Worm (Caenorhabditis elegans): ENCODE measurements around the gene chdh-1.

Gene chdh-1

DNA sequence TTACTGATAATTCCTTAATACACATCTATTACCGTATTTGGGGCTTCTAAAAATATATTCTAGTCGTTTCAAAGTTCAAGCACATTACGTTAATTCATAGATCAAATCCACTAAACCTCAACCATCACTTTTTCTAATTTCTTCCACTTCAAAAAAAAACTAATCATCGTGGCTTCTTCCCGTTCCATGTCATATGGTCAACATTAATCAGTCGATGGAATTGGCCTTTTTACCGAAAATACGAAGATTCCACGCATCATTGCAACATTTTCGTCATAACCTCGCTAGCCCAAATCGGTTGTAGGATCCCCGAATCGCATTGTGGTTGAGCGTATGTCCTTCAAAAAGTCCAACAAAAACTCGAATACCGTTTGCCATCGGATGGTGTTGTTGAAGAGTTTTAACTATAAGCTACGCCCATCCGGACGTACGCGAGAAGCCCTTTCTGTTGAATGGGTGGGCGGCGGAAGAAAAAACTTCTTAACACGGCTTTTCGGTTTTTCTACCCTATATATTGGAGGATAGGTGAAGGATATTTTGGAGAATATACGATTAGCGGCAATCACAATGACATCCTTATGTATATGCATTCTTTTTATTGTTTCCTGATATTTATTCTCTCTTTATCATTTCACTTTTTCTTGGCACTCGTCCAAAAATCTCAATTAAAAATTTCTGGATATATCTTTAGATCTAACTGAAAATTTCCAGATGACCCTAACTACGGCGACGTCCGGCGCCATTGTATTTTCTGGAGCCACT lies 33.8 kb upstream of the chdh-1 start, which contains the start of gene rol-6:
Gene rol-6, plus strand, starts transcription at position 712 of the 762 bp plus-strand sequence.
- TF ChIP-seq lin-39 (tag; optimal IDR thresholded peaks at IDR 0.05) (no peak), sea-2 (GFP tag; optimal IDR thresholded peaks at IDR 0.05) (no peak), nhr-11 (tag; optimal IDR thresholded peaks at IDR 0.05) (no peak), ztf-4 (tag; optimal IDR thresholded peaks at IDR 0.05) (no peak), aly-2 (tag; optimal IDR thresholded peaks at IDR 0.05) (no peak), nhr-43 (tag; optimal IDR thresholded peaks at IDR 0.05; ENCODE audit: poor library complexity, severe bottlenecking) (peak; percentile 68)

DNA sequence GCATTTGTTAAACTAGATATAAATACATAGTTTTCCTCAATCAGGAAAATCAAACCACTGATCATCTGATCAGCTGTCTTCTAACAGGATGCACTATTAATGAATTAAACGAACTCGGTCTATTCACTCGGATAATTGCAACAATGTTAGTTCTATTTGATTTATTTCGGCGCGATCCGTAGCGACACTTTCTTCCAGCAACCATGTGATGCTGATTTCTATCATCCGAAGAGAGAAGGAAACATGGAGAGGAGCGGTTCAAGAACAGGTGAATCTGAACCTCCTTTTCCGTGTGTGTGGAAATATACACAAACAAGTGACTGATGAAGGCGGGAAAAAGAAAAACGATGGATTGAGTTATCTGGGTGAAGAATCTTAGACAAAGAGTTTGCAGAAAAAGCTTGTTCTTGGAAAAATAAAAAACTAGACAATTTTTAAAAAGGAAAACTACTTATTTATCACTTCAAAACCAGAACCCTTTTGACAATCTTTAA lies 33.1 kb upstream of the chdh-1 start:
- TF ChIP-seq nhr-43 (tag; optimal IDR thresholded peaks at IDR 0.05; ENCODE audit: poor library complexity, severe bottlenecking): peak; percentile 53
- TF ChIP-seq sea-2 (GFP tag; optimal IDR thresholded peaks at IDR 0.05): no peak
- no peak for TF ChIP-seq nhr-12 (tag; optimal IDR thresholded peaks at IDR 0.05)
- TF ChIP-seq elt-1 (tag; optimal IDR thresholded peaks at IDR 0.05): peak; percentile 37
- no peak for TF ChIP-seq aly-2 (tag; optimal IDR thresholded peaks at IDR 0.05)
- TF ChIP-seq elt-2 (tag; optimal IDR thresholded peaks at IDR 0.05): no peak
- no peak for TF ChIP-seq ama-1 (optimal IDR thresholded peaks at IDR 0.05)
- TF ChIP-seq pqm-1 (tag; optimal IDR thresholded peaks at IDR 0.05): no peak
- no peak for TF ChIP-seq fkh-2 (tag; optimal IDR thresholded peaks at IDR 0.05)

DNA sequence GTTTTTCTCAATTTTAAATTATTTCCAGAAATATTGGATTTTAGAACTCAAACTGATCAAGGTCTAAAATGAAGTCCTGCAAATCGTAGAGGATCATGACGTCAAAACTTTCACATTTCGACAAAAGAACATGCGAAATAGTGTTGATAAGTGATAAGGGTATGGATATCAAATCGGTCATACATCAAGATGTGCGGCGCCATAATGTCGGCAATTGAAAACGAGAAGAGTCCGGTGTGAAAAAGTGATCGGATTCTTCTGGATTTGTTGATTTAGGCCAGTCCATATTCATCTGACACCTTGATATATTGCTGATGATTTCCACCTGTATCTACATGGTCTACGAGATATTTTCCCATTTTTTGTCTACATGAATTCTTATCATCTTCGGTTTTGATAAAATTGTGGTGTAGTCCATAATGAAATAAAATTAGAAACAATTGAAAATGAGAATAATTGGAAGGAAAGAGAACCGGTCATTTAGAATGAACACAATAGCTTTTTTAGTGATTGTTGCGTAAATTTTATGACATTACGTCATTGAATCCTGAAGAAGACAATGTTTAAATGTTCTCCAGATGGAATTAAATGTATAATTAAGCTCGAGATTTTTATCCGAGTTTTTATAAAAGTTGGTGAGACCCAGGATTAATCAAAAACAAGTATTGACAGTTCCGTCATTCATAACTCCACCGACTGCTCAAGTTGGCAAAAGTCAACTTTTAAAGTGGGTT lies 32.4 kb upstream of the chdh-1 start:
- peak; percentile 62 for TF ChIP-seq nhr-43 (tag; optimal IDR thresholded peaks at IDR 0.05; ENCODE audit: poor library complexity, severe bottlenecking)
- TF ChIP-seq elt-2 (tag; optimal IDR thresholded peaks at IDR 0.05): no peak
- TF ChIP-seq nhr-23 (tag; optimal IDR thresholded peaks at IDR 0.05): peak; percentile 37

ce11 chrII:8730281-8730680 lies 31.6 kb upstream of the chdh-1 start:
- TF ChIP-seq unc-39 (tag; optimal IDR thresholded peaks at IDR 0.05): no peak
- peak; percentile 5 for TF ChIP-seq nhr-25 (tag; optimal IDR thresholded peaks at IDR 0.05)
- TF ChIP-seq jun-1 (tag; optimal IDR thresholded peaks at IDR 0.05): no peak
- TF ChIP-seq nhr-28 (tag; optimal IDR thresholded peaks at IDR 0.05): no peak
- TF ChIP-seq elt-2 (tag; optimal IDR thresholded peaks at IDR 0.05): no peak
- TF ChIP-seq mml-1 (tag; optimal IDR thresholded peaks at IDR 0.05): no peak
- TF ChIP-seq pha-4 (tag; optimal IDR thresholded peaks at IDR 0.05): no peak
- peak; percentile 6 for TF ChIP-seq egl-5 (tag; optimal IDR thresholded peaks at IDR 0.05)
- no peak for TF ChIP-seq lin-15B (tag; optimal IDR thresholded peaks at IDR 0.05)
- TF ChIP-seq nhr-77 (tag; optimal IDR thresholded peaks at IDR 0.05): no peak
- no peak for TF ChIP-seq snpc-4 (tag; optimal IDR thresholded peaks at IDR 0.05)
- no peak for TF ChIP-seq skn-1 (tag; optimal IDR thresholded peaks at IDR 0.05)
- TF ChIP-seq elt-3 (tag; optimal IDR thresholded peaks at IDR 0.05): peak in 1 of 3 experiments; percentile 75

ce11 chrII:8726700-8727099 lies 28.0 kb upstream of the chdh-1 start, which contains the start of gene T01B7.9:
TSS of gene T01B7.9 (minus strand) at chrII:8726800.
- TF ChIP-seq elt-2 (tag; optimal IDR thresholded peaks at IDR 0.05): no peak
- TF ChIP-seq elt-3 (tag; optimal IDR thresholded peaks at IDR 0.05): no peak
- TF ChIP-seq ceh-16 (tag; optimal IDR thresholded peaks at IDR 0.05): no peak
- no peak for TF ChIP-seq fos-1 (tag; optimal IDR thresholded peaks at IDR 0.05)

- TF ChIP-seq lsy-12 (tag; optimal IDR thresholded peaks at IDR 0.05) (no peak), ceh-9 (tag; optimal IDR thresholded peaks at IDR 0.05) (no peak), ama-1 (optimal IDR thresholded peaks at IDR 0.05) (no peak), unc-62 (GFP tag; optimal IDR thresholded peaks at IDR 0.05) (no peak), egl-5 (tag; optimal IDR thresholded peaks at IDR 0.05) (no peak), ceh-16 (tag; optimal IDR thresholded peaks at IDR 0.05) (no peak), nhr-76 (tag; optimal IDR thresholded peaks at IDR 0.05) (no peak), mdl-1 (tag; optimal IDR thresholded peaks at IDR 0.05) (no peak), pqm-1 (tag; optimal IDR thresholded peaks at IDR 0.05) (no peak), sea-2 (GFP tag; optimal IDR thresholded peaks at IDR 0.05) (no peak), nhr-25 (tag; optimal IDR thresholded peaks at IDR 0.05) (no peak), nhr-28 (tag; optimal IDR thresholded peaks at IDR 0.05) (no peak), R02D3.7 (tag; optimal IDR thresholded peaks at IDR 0.05) (no peak)
Measured at ce11 chrII:8721955-8722524, 23.3 kb upstream of the chdh-1 start, which contains the start of gene trcs-2. TSS of gene trcs-2 (plus strand) at chrII:8722474.
